Fruit fly (Drosophila melanogaster) Kc167 (cell line): ENCODE measurements around the gene CG42394.

Experiments used
- h ChIP-seq: fragments of >200 bp; optimal IDR thresholded peaks from 3 replicates; lab custom pipeline; 2018; ENCODE audit warnings: missing external identifiers
- insv ChIP-seq: fragments of >200 bp; optimal IDR thresholded peaks from 3 replicates; lab custom pipeline; 2018; ENCODE audit warnings: missing external identifiers
- ttk ChIP-seq: sonication (Bioruptor generic); optimal IDR thresholded peaks from 2 replicates; lab custom pipeline; 2017; ENCODE audit warnings: missing external identifiers

DNA sequence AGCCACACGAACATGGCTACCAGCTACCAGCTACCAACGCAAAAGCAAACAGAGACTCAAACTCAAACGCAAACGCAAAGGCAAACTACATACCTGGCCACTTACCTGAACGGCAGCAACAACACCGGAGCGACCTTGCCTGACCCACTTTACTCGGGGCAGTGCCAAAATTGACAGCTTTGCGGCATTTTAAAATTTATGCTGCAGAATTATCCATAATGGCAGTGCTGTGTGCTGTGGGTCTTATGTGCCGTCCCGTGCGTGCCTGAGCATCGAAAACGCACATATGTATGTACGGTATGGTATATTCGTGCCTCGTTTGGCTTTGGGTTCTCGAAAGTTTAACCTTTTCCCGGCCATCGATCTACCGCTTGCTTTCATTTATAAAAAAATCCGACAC is 20.9 kb upstream of the CG42394 start:
- no peak for TF ChIP-seq h (lab: Kevin White, UChicago)
- no peak for TF ChIP-seq ttk (lab: Kevin White, UChicago)
- no peak for TF ChIP-seq insv (lab: Kevin White, UChicago)
